Fruit fly (Drosophila melanogaster): ENCODE data around the gene Elys.
A peak's percentile ranks its signal among the peaks of the same experiment; 100 is the strongest.

The Elys gene

DNA sequence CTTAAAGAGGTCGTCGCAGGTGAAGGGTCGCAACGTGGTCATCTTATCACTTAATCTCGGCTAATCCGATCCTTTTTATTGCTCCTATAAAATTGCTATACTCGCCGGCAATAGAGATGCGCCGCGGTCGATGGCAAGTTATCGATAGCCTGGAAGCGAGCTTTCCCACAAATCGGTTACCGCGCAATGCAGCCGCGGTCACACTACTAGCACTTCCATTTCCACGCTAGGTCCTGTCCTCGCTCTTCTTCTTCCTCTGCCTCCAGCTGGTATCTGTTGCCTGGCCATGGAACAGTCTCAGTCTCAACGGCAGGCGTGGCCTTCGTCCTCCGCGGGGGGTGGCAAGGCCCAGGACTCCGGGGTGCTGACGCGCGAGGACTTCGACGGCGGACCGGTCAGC lies 29.2 kb upstream of the Elys start, which contains the start of the genes Naa20A and MKP-4 (continued):
- TF ChIP-seq B-H1 (GFP tag; IDR thresholded peaks at IDR 0.05) (no peak), CG1792 (GFP tag; optimal IDR thresholded peaks at IDR 0.05) (no peak), inv (GFP tag; IDR thresholded peaks at IDR 0.05; ENCODE audit: partially characterized antibody) (peak; percentile 55; the same call in 1 of the 2 replicates), CG10267 (tag; optimal IDR thresholded peaks at IDR 0.05) (no peak), ssp (GFP tag; IDR thresholded peaks at IDR 0.05) (peak; percentile 15; the same call in 1 of the 2 replicates), sqz (GFP tag; optimal IDR thresholded peaks at IDR 0.05) (no peak), CG18476 (GFP tag; optimal IDR thresholded peaks at IDR 0.05) (no peak), z (GFP tag; IDR thresholded peaks at IDR 0.05) (no peak), Spps (tag; optimal IDR thresholded peaks at IDR 0.05) (no peak), mam (GFP tag; optimal IDR thresholded peaks at IDR 0.05) (no peak), Side (GFP tag; optimal IDR thresholded peaks at IDR 0.05) (no peak), Dad (GFP tag; optimal IDR thresholded peaks at IDR 0.05) (no peak), tup (GFP tag; optimal IDR thresholded peaks at IDR 0.05) (no peak), grau (tag; optimal IDR thresholded peaks at IDR 0.05) (no peak), ERR (GFP tag; optimal IDR thresholded peaks at IDR 0.05) (no peak), GATAe (GFP tag; conservative IDR thresholded peaks at IDR 0.05) (no peak), cwo (GFP tag; optimal IDR thresholded peaks at IDR 0.05) (no peak), cato (GFP tag; optimal IDR thresholded peaks at IDR 0.05; ENCODE audit: borderline replicate concordance) (no peak), CG11456 (GFP tag; IDR thresholded peaks at IDR 0.05) (no peak), CG33213 (GFP tag; optimal IDR thresholded peaks at IDR 0.05) (no peak), CG13624 (GFP tag; optimal IDR thresholded peaks at IDR 0.05) (peak; percentile 31), onecut (GFP tag; IDR thresholded peaks at IDR 0.05) (no peak), en (GFP tag; optimal IDR thresholded peaks at IDR 0.05) (no peak), Dll (GFP tag; IDR thresholded peaks at IDR 0.05; ENCODE audit: partially characterized antibody) (peak; percentile 73), CG12155 (GFP tag; optimal IDR thresholded peaks at IDR 0.05) (no peak), CG5180 (GFP tag; optimal IDR thresholded peaks at IDR 0.05) (no peak), odd (GFP tag; optimal IDR thresholded peaks at IDR 0.05) (no peak), CG12391 (tag; optimal IDR thresholded peaks at IDR 0.05) (no peak), HHEX (GFP tag; optimal IDR thresholded peaks at IDR 0.05) (no peak), dati (GFP tag; IDR thresholded peaks at IDR 0.05) (no peak), grn (GFP tag; optimal IDR thresholded peaks at IDR 0.05) (no peak), CG8765 (GFP tag; IDR thresholded peaks at IDR 0.05) (no peak), CG13775 (GFP tag; optimal IDR thresholded peaks at IDR 0.05) (no peak), CG10543 (GFP tag; optimal IDR thresholded peaks at IDR 0.05) (no peak), sens-2 (GFP tag; IDR thresholded peaks at IDR 0.05) (no peak), dmrt99B (tag; optimal IDR thresholded peaks at IDR 0.05) (no peak), ATbp (GFP tag; optimal IDR thresholded peaks at IDR 0.05) (no peak), CG17829 (tag; optimal IDR thresholded peaks at IDR 0.05) (peak; percentile 5), CG18011 (GFP tag; optimal IDR thresholded peaks at IDR 0.05) (no peak), az2 (GFP tag; optimal IDR thresholded peaks at IDR 0.05) (no peak), CG9437 (GFP tag; optimal IDR thresholded peaks at IDR 0.05) (no peak), HLH3B (GFP tag; IDR thresholded peaks at IDR 0.05) (no peak), Sox100B (GFP tag; optimal IDR thresholded peaks at IDR 0.05) (no peak), Vsx1 (GFP tag; optimal IDR thresholded peaks at IDR 0.05) (no peak), CG34376 (GFP tag; optimal IDR thresholded peaks at IDR 0.05) (peak; percentile 14), CG31388 (GFP tag; optimal IDR thresholded peaks at IDR 0.05) (no peak), CG31365 (tag; optimal IDR thresholded peaks at IDR 0.05) (no peak), repo (GFP tag; optimal IDR thresholded peaks at IDR 0.05) (no peak), CG8089 (GFP tag; optimal IDR thresholded peaks at IDR 0.05) (no peak), Adf1 (GFP tag; IDR thresholded peaks at IDR 0.05) (no peak), CG7372 (GFP tag; IDR thresholded peaks at IDR 0.05) (no peak), ac (GFP tag; optimal IDR thresholded peaks at IDR 0.05) (no peak)

All from whole organism, embryonic.